Fruit fly (Drosophila melanogaster) whole organism, embryonic: ENCODE measurements around the gene CG12171.

ENCODE experiments used
- Atf-2 ChIP-seq: fragments of 200-800 bp; sonication (Bioruptor generic); optimal IDR thresholded peaks from 2 replicates; lab custom pipeline; 2016; ENCODE audit warnings: missing biosample characterization, missing genetic modification characterization
- Awh ChIP-seq: fragments of 200-800 bp; sonication (Bioruptor generic); IDR thresholded peaks from 2 replicates; pipeline ENCODE4, ENCODE4 v1.3.6; 2022; ENCODE audit warnings: missing biosample characterization, missing genetic modification characterization
- B-H2 ChIP-seq: fragments of 200-800 bp; sonication (Bioruptor generic); optimal IDR thresholded peaks from 2 replicates; lab custom pipeline; 2018; ENCODE audit warnings: missing biosample characterization, mild to moderate bottlenecking, missing genetic modification characterization
- CG10267 ChIP-seq: fragments of 200-800 bp; sonication (Bioruptor generic); optimal IDR thresholded peaks from 2 replicates; lab custom pipeline; 2018; ENCODE audit warnings: missing biosample characterization, mild to moderate bottlenecking, missing genetic modification characterization, moderate library complexity
- CG10462 ChIP-seq: fragments of 200-800 bp; sonication (Bioruptor generic); optimal IDR thresholded peaks from 2 replicates; lab custom pipeline; 2016; ENCODE audit warnings: missing biosample characterization, missing genetic modification characterization
- CG10565 ChIP-seq: fragments of 200-800 bp; sonication (Bioruptor generic); optimal IDR thresholded peaks from 3 replicates; lab custom pipeline; 2016; ENCODE audit warnings: missing biosample characterization, mild to moderate bottlenecking, missing genetic modification characterization
- CG10654 ChIP-seq: fragments of 200-800 bp; sonication (Bioruptor generic); optimal IDR thresholded peaks from 2 replicates; lab custom pipeline; 2016; ENCODE audit warnings: missing biosample characterization, missing genetic modification characterization
- CG12744 ChIP-seq: fragments of 200-800 bp; sonication (Bioruptor generic); optimal IDR thresholded peaks from 2 replicates; lab custom pipeline; 2016; ENCODE audit warnings: missing biosample characterization, missing genetic modification characterization
- CG13894 ChIP-seq: fragments of 200-800 bp; sonication (Bioruptor generic); optimal IDR thresholded peaks from 3 replicates; lab custom pipeline; 2018; ENCODE audit warnings: missing biosample characterization, mild to moderate bottlenecking, missing genetic modification characterization, moderate library complexity
- CG14965 ChIP-seq: fragments of 200-800 bp; sonication (Bioruptor generic); optimal IDR thresholded peaks from 2 replicates; lab custom pipeline; 2016; ENCODE audit warnings: missing biosample characterization, missing genetic modification characterization, borderline replicate concordance
- CG15479 ChIP-seq: fragments of 200-800 bp; sonication (Bioruptor generic); optimal IDR thresholded peaks from 3 replicates; lab custom pipeline; 2019; ENCODE audit warnings: missing biosample characterization, mild to moderate bottlenecking, missing genetic modification characterization, moderate library complexity
- CG16863 ChIP-seq: fragments of 200-800 bp; sonication (Bioruptor generic); optimal IDR thresholded peaks from 3 replicates; lab custom pipeline; 2016; ENCODE audit warnings: missing biosample characterization, missing genetic modification characterization
- CG1792 ChIP-seq: fragments of 200-800 bp; sonication (Bioruptor generic); optimal IDR thresholded peaks from 2 replicates; lab custom pipeline; 2016; ENCODE audit warnings: missing biosample characterization, missing genetic modification characterization
- CG2875 ChIP-seq: fragments of 200-800 bp; sonication (Bioruptor generic); optimal IDR thresholded peaks from 2 replicates; lab custom pipeline; 2017; ENCODE audit warnings: missing biosample characterization, mild to moderate bottlenecking, missing genetic modification characterization, missing genetic modification reagents
- CG3065 ChIP-seq: fragments of 200-800 bp; sonication (Bioruptor generic); optimal IDR thresholded peaks from 2 replicates; lab custom pipeline; 2016; ENCODE audit warnings: missing biosample characterization, missing genetic modification characterization
- CG32772 ChIP-seq: fragments of 200-800 bp; sonication (Bioruptor generic); IDR thresholded peaks from 2 replicates; pipeline ENCODE4 v1.3.6; 2022; ENCODE audit warnings: missing biosample characterization, missing genetic modification characterization
- CG4617 ChIP-seq: fragments of 200-800 bp; sonication (Bioruptor generic); optimal IDR thresholded peaks from 3 replicates; lab custom pipeline; 2016; ENCODE audit warnings: missing biosample characterization, missing genetic modification characterization, borderline replicate concordance
- CG4854 ChIP-seq: fragments of 200-800 bp; sonication (Bioruptor generic); optimal IDR thresholded peaks from 2 replicates; lab custom pipeline; 2016; ENCODE audit warnings: missing biosample characterization, missing genetic modification characterization, inconsistent platforms
- CG6689 ChIP-seq: fragments of 200-800 bp; sonication (Bioruptor generic); IDR thresholded peaks from 2 replicates; pipeline ENCODE4 v1.3.6; 2022; ENCODE audit warnings: missing biosample characterization, missing genetic modification characterization
- Camta ChIP-seq: fragments of 200-800 bp; sonication (Bioruptor generic); optimal IDR thresholded peaks from 2 replicates; lab custom pipeline; 2016; ENCODE audit warnings: missing biosample characterization, missing genetic modification characterization
- Drgx ChIP-seq: fragments of 200-800 bp; sonication (Bioruptor generic); IDR thresholded peaks from 2 replicates; pipeline ENCODE4 v1.3.6; 2022; ENCODE audit warnings: missing biosample characterization, missing genetic modification characterization
- Hr51 ChIP-seq, 2 experiments: fragments of 200-800 bp; sonication (Bioruptor generic); optimal IDR thresholded peaks; 2 replicates in 1 of 2; 3 replicates in 1 of 2; lab custom pipeline; 2016 to 2018; ENCODE audit warnings: missing biosample characterization in 2 of 2, missing genetic modification characterization in 2 of 2, mild to moderate bottlenecking in 1 of 2, moderate library complexity in 1 of 2
- MESR4 ChIP-seq: fragments of 200-800 bp; sonication (Bioruptor generic); optimal IDR thresholded peaks from 2 replicates; lab custom pipeline; 2018; ENCODE audit warnings: missing biosample characterization, mild to moderate bottlenecking, missing genetic modification characterization, moderate library complexity
- NC2β ChIP-seq: fragments of 200-800 bp; sonication (Bioruptor generic); optimal IDR thresholded peaks from 2 replicates; lab custom pipeline; 2016; ENCODE audit warnings: missing biosample characterization, missing genetic modification characterization
- Oaz ChIP-seq: fragments of 200-800 bp; sonication (Bioruptor generic); IDR thresholded peaks from 2 replicates; pipeline ENCODE4 v1.3.6; 2022; ENCODE audit warnings: missing biosample characterization, missing genetic modification characterization
- Side ChIP-seq: fragments of 200-800 bp; sonication (Bioruptor generic); optimal IDR thresholded peaks from 2 replicates; lab custom pipeline; 2016; ENCODE audit warnings: missing biosample characterization, missing genetic modification characterization
- ara ChIP-seq: fragments of 200-800 bp; sonication (Bioruptor generic); IDR thresholded peaks from 2 replicates; pipeline ENCODE4 v1.3.6; 2022; ENCODE audit warnings: missing biosample characterization, missing genetic modification characterization
- ato ChIP-seq: fragments of 200-800 bp; sonication (Bioruptor generic); IDR thresholded peaks from 2 replicates; pipeline ENCODE4 v1.3.6; 2022; ENCODE audit warnings: missing biosample characterization, missing genetic modification characterization; ENCODE audit not compliant: partially characterized antibody
- bcd ChIP-seq: fragments of 200-800 bp; sonication (Bioruptor generic); optimal IDR thresholded peaks from 2 replicates; lab custom pipeline; 2017; ENCODE audit warnings: missing biosample characterization, mild to moderate bottlenecking, missing genetic modification characterization
- crc ChIP-seq: fragments of 200-800 bp; sonication (Bioruptor generic); optimal IDR thresholded peaks from 2 replicates; lab custom pipeline; 2016; ENCODE audit warnings: missing biosample characterization, missing genetic modification characterization
- dm ChIP-seq: fragments of 200-800 bp; sonication (Bioruptor generic); optimal IDR thresholded peaks from 3 replicates; lab custom pipeline; 2016; ENCODE audit warnings: missing biosample characterization, missing genetic modification characterization
- dmrt99B ChIP-seq: fragments of 200-800 bp; sonication (Bioruptor generic); optimal IDR thresholded peaks from 2 replicates; lab custom pipeline; 2018; ENCODE audit warnings: missing biosample characterization, mild to moderate bottlenecking, missing genetic modification characterization, moderate library complexity
- dysf ChIP-seq: fragments of 200-800 bp; sonication (Bioruptor generic); IDR thresholded peaks from 3 replicates; pipeline ENCODE4 v1.3.6; 2022; ENCODE audit warnings: missing biosample characterization, missing genetic modification characterization
- ems ChIP-seq: fragments of 200-800 bp; sonication (Bioruptor generic); optimal IDR thresholded peaks from 3 replicates; lab custom pipeline; 2016; ENCODE audit warnings: missing biosample characterization, missing genetic modification characterization
- en ChIP-seq: fragments of 200-800 bp; sonication (Bioruptor generic); optimal IDR thresholded peaks from 2 replicates; lab custom pipeline; 2016; ENCODE audit warnings: missing biosample characterization, missing genetic modification characterization
- gcm2 ChIP-seq: fragments of 200-800 bp; sonication (Bioruptor generic); optimal IDR thresholded peaks from 2 replicates; lab custom pipeline; 2016; ENCODE audit warnings: missing biosample characterization, missing genetic modification characterization
- gem ChIP-seq: fragments of 200-800 bp; sonication (Bioruptor generic); optimal IDR thresholded peaks from 2 replicates; lab custom pipeline; 2019; ENCODE audit warnings: missing biosample characterization, mild to moderate bottlenecking, missing genetic modification characterization, moderate library complexity
- gfzf ChIP-seq: fragments of 200-800 bp; sonication (Bioruptor generic); optimal IDR thresholded peaks from 2 replicates; lab custom pipeline; 2016; ENCODE audit warnings: missing biosample characterization, mild to moderate bottlenecking, missing genetic modification characterization, moderate library complexity
- jigr1 ChIP-seq: fragments of 200-800 bp; sonication (Bioruptor generic); IDR thresholded peaks from 3 replicates; pipeline ENCODE4 v1.3.6; 2022; ENCODE audit warnings: missing biosample characterization, missing genetic modification characterization
- kni ChIP-seq: fragments of 200-800 bp; sonication (Bioruptor generic); optimal IDR thresholded peaks from 3 replicates; lab custom pipeline; 2017; ENCODE audit warnings: mild to moderate bottlenecking, missing biosample characterization, missing genetic modification reagents, missing genetic modification characterization
- oc ChIP-seq: fragments of 200-800 bp; sonication (Bioruptor generic); optimal IDR thresholded peaks from 2 replicates; lab custom pipeline; 2018; ENCODE audit warnings: missing biosample characterization, mild to moderate bottlenecking, missing genetic modification characterization, moderate library complexity
- otp ChIP-seq: fragments of 200-800 bp; sonication (Bioruptor generic); IDR thresholded peaks from 3 replicates; pipeline ENCODE4, ENCODE4 v1.3.6; 2022; ENCODE audit warnings: missing biosample characterization, missing genetic modification characterization
- pita ChIP-seq: fragments of 200-800 bp; sonication (Bioruptor generic); optimal IDR thresholded peaks from 2 replicates; lab custom pipeline; 2017; ENCODE audit warnings: missing biosample characterization, mild to moderate bottlenecking, missing genetic modification characterization
- row ChIP-seq: fragments of 200-800 bp; sonication (Bioruptor generic); IDR thresholded peaks from 3 replicates; pipeline ENCODE4 v1.3.6; 2022; ENCODE audit warnings: missing biosample characterization, missing genetic modification characterization
- sisA ChIP-seq: fragments of 200-800 bp; sonication (Bioruptor generic); IDR thresholded peaks from 2 replicates; pipeline ENCODE4 v1.3.6; 2022; ENCODE audit warnings: missing biosample characterization, missing genetic modification characterization
- stwl ChIP-seq: fragments of 200-800 bp; sonication (Bioruptor generic); optimal IDR thresholded peaks from 3 replicates; lab custom pipeline; 2018; ENCODE audit warnings: missing biosample characterization, mild to moderate bottlenecking, missing genetic modification characterization, moderate library complexity
- tx ChIP-seq: fragments of 200-800 bp; sonication (Bioruptor generic); optimal IDR thresholded peaks from 2 replicates; lab custom pipeline; 2016; ENCODE audit warnings: missing biosample characterization, missing genetic modification characterization
- wek ChIP-seq: fragments of 200-800 bp; sonication (Bioruptor generic); optimal IDR thresholded peaks from 3 replicates; lab custom pipeline; 2018; ENCODE audit warnings: missing biosample characterization, mild to moderate bottlenecking, missing genetic modification characterization, moderate library complexity
- zf30C ChIP-seq: fragments of 200-800 bp; sonication (Bioruptor generic); optimal IDR thresholded peaks from 3 replicates; lab custom pipeline; 2018; ENCODE audit warnings: missing biosample characterization, mild to moderate bottlenecking, missing genetic modification characterization

CG12171 gene

dm6 chr3R:5668928-5669739, 35.7 kb downstream of the CG12171 start, which contains the start of the genes Xe7 and Atg17 (continued):
- TF ChIP-seq gem = peak; percentile 96
- TF ChIP-seq Drgx (GFP tag; lab: Robert Waterston, UW) = peak; percentile 83
- TF ChIP-seq CG4854 (GFP tag; lab: Kevin White, UChicago) = peak; percentile 77
- TF ChIP-seq Side (GFP tag; lab: Kevin White, UChicago) = peak; percentile 62
- no peak for TF ChIP-seq pita (GFP tag; lab: Kevin White, UChicago)
- peak; percentile 46 for TF ChIP-seq CG2875 (GFP tag; lab: Kevin White, UChicago)
- TF ChIP-seq jigr1 (GFP tag; lab: Robert Waterston, UW) = peak; percentile 79; the same call in 2 of the 3 replicates
- TF ChIP-seq CG4617 = peak; percentile 76
- TF ChIP-seq tx (GFP tag; lab: Kevin White, UChicago) = peak; percentile 88
- peak; percentile 78 for TF ChIP-seq CG16863 (GFP tag; lab: Kevin White, UChicago)
- peak; percentile 24 for TF ChIP-seq gfzf
- TF ChIP-seq CG3065 (GFP tag; lab: Kevin White, UChicago) = peak; percentile 84
- peak; percentile 95 for TF ChIP-seq sisA (GFP tag; lab: Robert Waterston, UW)
- TF ChIP-seq Atf-2 = peak; percentile 85
- peak; percentile 20 for TF ChIP-seq gcm2 (GFP tag; lab: Kevin White, UChicago)
- no peak for TF ChIP-seq zf30C (GFP tag; lab: Kevin White, UChicago)
- TF ChIP-seq otp = no peak; the same call in 2 of the 3 replicates
- TF ChIP-seq CG10565 (GFP tag; lab: Kevin White, UChicago) = peak; percentile 24
- TF ChIP-seq ato (GFP tag; lab: Robert Waterston, UW) = no peak
- peak; percentile 67 for TF ChIP-seq Awh (GFP tag; lab: Robert Waterston, UW)
- TF ChIP-seq oc (tag; lab: Kevin White, UChicago) = no peak
- TF ChIP-seq row (GFP tag; lab: Robert Waterston, UW) = peak; percentile 95
- TF ChIP-seq stwl (tag; lab: Kevin White, UChicago) = peak; percentile 71
- TF ChIP-seq CG15479 = no peak
- peak; percentile 56 for TF ChIP-seq crc (GFP tag; lab: Kevin White, UChicago)
- peak; percentile 84 for TF ChIP-seq Camta (GFP tag; lab: Kevin White, UChicago)
- TF ChIP-seq ara = peak; percentile 77
- peak; percentile 57 for TF ChIP-seq CG12744 (GFP tag; lab: Kevin White, UChicago)
- TF ChIP-seq CG10267 (tag; lab: Kevin White, UChicago) = peak; percentile 87
- TF ChIP-seq dm = peak; percentile 77
- peak; percentile 98 for TF ChIP-seq CG6689 (GFP tag; lab: Robert Waterston, UW)
- TF ChIP-seq CG10462 = peak; percentile 80
- TF ChIP-seq MESR4 = peak; percentile 96
- peak; percentile 90 for TF ChIP-seq bcd (GFP tag; lab: Kevin White, UChicago)
- peak; percentile 80 for TF ChIP-seq NC2β (GFP tag; lab: Kevin White, UChicago)
- peak; percentile 91 for TF ChIP-seq CG32772
- peak; percentile 94 for TF ChIP-seq dysf (GFP tag; lab: Robert Waterston, UW)
- TF ChIP-seq dmrt99B (tag; lab: Kevin White, UChicago) = peak; percentile 4
- TF ChIP-seq CG1792 (GFP tag; lab: Kevin White, UChicago) = peak; percentile 43
- TF ChIP-seq Hr51 (GFP tag; optimal IDR thresholded peaks at IDR 0.05; lab: Kevin White, UChicago) = peak; percentile 89 to 90
- peak; percentile 91 for TF ChIP-seq CG10654 (GFP tag; lab: Kevin White, UChicago)
- peak; percentile 16 for TF ChIP-seq en (GFP tag; lab: Kevin White, UChicago)
- TF ChIP-seq Oaz (GFP tag; lab: Robert Waterston, UW) = peak; percentile 84
- TF ChIP-seq B-H2 (GFP tag; lab: Kevin White, UChicago) = peak; percentile 94
- TF ChIP-seq ems (GFP tag; lab: Kevin White, UChicago) = peak; percentile 84
- peak; percentile 10 for TF ChIP-seq kni
- TF ChIP-seq CG13894 = peak; percentile 89
- TF ChIP-seq wek (GFP tag; lab: Kevin White, UChicago) = peak; percentile 70
- TF ChIP-seq CG14965 (GFP tag; lab: Kevin White, UChicago) = no peak
